Worm (Caenorhabditis elegans) whole organism, young adult: ENCODE data around the gene zak-1.

Experiments
- die-1 ChIP-seq: sonication (generic microtip); optimal IDR thresholded peaks from 2 replicates; lab custom pipeline; 2016; ENCODE audit warnings: missing genotype, mild to moderate bottlenecking, missing genetic modification characterization, missing compliant biosample characterization
- madf-3 ChIP-seq: fragments of 200-800 bp; sonication (Bioruptor generic); IDR thresholded peaks from 2 replicates; pipeline ENCODE4 v1.3.6; 2022; ENCODE audit warnings: missing genetic modification reagents, missing genetic modification characterization, missing compliant biosample characterization

- TF ChIP-seq madf-3 (GFP tag; lab: Robert Waterston, UW) (no peak), die-1 (no peak)
Measured at ce11 chrIII:6872534-6873150, 16.0 kb upstream of the zak-1 start, which contains the start of gene K04C2.3.
